Worm (Caenorhabditis elegans) whole organism, early embryonic: Measurements from ENCODE around the gene F59A6.2.

Experiments used
- F13C5.2 ChIP-seq: sonication (generic microtip); optimal IDR thresholded peaks from 2 replicates; lab custom pipeline; 2017; ENCODE audit warnings: mild to moderate bottlenecking, missing genetic modification characterization, inconsistent platforms, missing compliant biosample characterization
- aly-1 ChIP-seq: sonication (generic microtip); optimal IDR thresholded peaks from 2 replicates; lab custom pipeline; 2016; ENCODE audit warnings: missing genetic modification characterization, missing compliant biosample characterization
- ama-1 ChIP-seq: fragments of 150-350 bp; optimal IDR thresholded peaks from 2 replicates; lab custom pipeline; 2014
- ceh-13 ChIP-seq: fragments of 200-800 bp; sonication (Bioruptor generic); optimal IDR thresholded peaks from 2 replicates; lab custom pipeline; 2018; ENCODE audit warnings: mild to moderate bottlenecking, missing genetic modification characterization, missing compliant biosample characterization
- ets-7 ChIP-seq: sonication (generic microtip); optimal IDR thresholded peaks from 2 replicates; lab custom pipeline; 2016; ENCODE audit warnings: missing genotype, missing genetic modification characterization, missing compliant biosample characterization
- flt-1 ChIP-seq: fragments of 200-800 bp; sonication (Bioruptor generic); IDR thresholded peaks from 2 replicates; pipeline ENCODE4 v1.3.6; 2022; ENCODE audit warnings: missing genetic modification characterization, missing compliant biosample characterization
- hmbx-1 ChIP-seq: sonication (generic microtip); optimal IDR thresholded peaks from 2 replicates; lab custom pipeline; 2016; ENCODE audit warnings: mild to moderate bottlenecking, missing genetic modification characterization, missing compliant biosample characterization
- hmg-4 ChIP-seq: fragments of 200-800 bp; sonication (Bioruptor generic); optimal IDR thresholded peaks from 2 replicates; lab custom pipeline; 2018; ENCODE audit warnings: mild to moderate bottlenecking, missing genetic modification characterization, missing compliant biosample characterization
- scrt-1 ChIP-seq: fragments of 200-800 bp; sonication (Bioruptor generic); IDR thresholded peaks from 2 replicates; pipeline ENCODE4 v1.3.6; 2022; ENCODE audit warnings: missing genetic modification characterization, missing compliant biosample characterization
- sea-1 ChIP-seq: fragments of 200-800 bp; sonication (Bioruptor generic); conservative IDR thresholded peaks from 2 replicates; pipeline ENCODE4 v1.3.6; 2022; ENCODE audit warnings: missing genetic modification characterization, missing compliant biosample characterization
- tbx-11 ChIP-seq: fragments of 200-800 bp; sonication (Bioruptor generic); IDR thresholded peaks from 2 replicates; pipeline ENCODE4 v1.3.6; 2022; ENCODE audit warnings: missing genetic modification characterization, missing compliant biosample characterization
- tbx-37 ChIP-seq: fragments of 200-800 bp; sonication (Bioruptor generic); conservative IDR thresholded peaks from 2 replicates; pipeline ENCODE4 v1.3.6; 2022; ENCODE audit warnings: missing genetic modification reagents, missing genetic modification characterization, missing compliant biosample characterization
- tra-4 ChIP-seq: sonication (generic microtip); optimal IDR thresholded peaks from 2 replicates; lab custom pipeline; 2017; ENCODE audit warnings: missing genetic modification characterization, missing compliant biosample characterization

DNA sequence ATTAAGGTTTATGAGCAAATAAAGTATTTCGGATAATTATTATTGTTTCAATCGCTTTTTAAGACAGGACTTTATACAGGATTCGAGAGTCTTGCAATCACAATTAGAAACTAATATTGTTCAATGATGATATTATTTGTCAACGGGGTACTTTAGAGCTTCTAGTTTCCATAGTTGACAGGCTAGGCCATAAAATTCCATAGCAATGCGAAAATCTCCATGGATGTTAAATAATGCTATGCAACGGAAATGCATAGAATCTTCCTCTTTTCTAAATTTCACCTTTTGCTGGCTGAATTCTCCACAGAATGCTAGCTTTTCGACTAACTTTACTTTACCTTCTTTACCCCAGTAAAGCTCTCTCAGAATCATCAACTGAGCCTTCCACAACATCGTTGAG lies 6.5 kb upstream of the F59A6.2 start, which contains the start of gene F59A6.3:
- no peak for TF ChIP-seq sea-1 (GFP tag; lab: Robert Waterston, UW)
- no peak for TF ChIP-seq F13C5.2 (tag; lab: Kevin White, UChicago)
- no peak for TF ChIP-seq ama-1
- no peak for TF ChIP-seq flt-1 (GFP tag; lab: Robert Waterston, UW)
- TF ChIP-seq tbx-11 (GFP tag; lab: Robert Waterston, UW), result no peak
- TF ChIP-seq scrt-1 (GFP tag; lab: Robert Waterston, UW), result no peak
- TF ChIP-seq ceh-13 (GFP tag; lab: Kevin White, UChicago), result no peak
- no peak for TF ChIP-seq hmbx-1 (tag; lab: Kevin White, UChicago)
- no peak for TF ChIP-seq hmg-4 (GFP tag; lab: Kevin White, UChicago)
- no peak for TF ChIP-seq ets-7 (tag; lab: Kevin White, UChicago)
- no peak for TF ChIP-seq tbx-37
- TF ChIP-seq aly-1 (tag; lab: Kevin White, UChicago), result no peak
- no peak for TF ChIP-seq tra-4 (tag; lab: Kevin White, UChicago)
